Worm (Caenorhabditis elegans) whole organism, L3 larva: ENCODE results near the gene lips-3.

Source experiments
- R02D3.7 ChIP-seq: fragments of 150-350 bp; optimal IDR thresholded peaks from 2 replicates; lab custom pipeline; 2014; ENCODE audit warnings: missing biosample characterization, missing genetic modification characterization
- ZK546.5 ChIP-seq: sonication (generic microtip); optimal IDR thresholded peaks from 2 replicates; lab custom pipeline; 2017; ENCODE audit warnings: missing biosample characterization, missing genetic modification characterization
- aly-2 ChIP-seq: fragments of 150-350 bp; optimal IDR thresholded peaks from 2 replicates; lab custom pipeline; 2014; ENCODE audit warnings: missing biosample characterization, missing genetic modification characterization
- ama-1 ChIP-seq: fragments of 150-350 bp; optimal IDR thresholded peaks from 2 replicates; lab custom pipeline; 2018
- ceh-16 ChIP-seq: sonication (generic microtip); optimal IDR thresholded peaks from 2 replicates; lab custom pipeline; 2017; ENCODE audit warnings: missing biosample characterization, missing genetic modification characterization
- ceh-28 ChIP-seq: fragments of 150-350 bp; optimal IDR thresholded peaks from 2 replicates; lab custom pipeline; 2014; ENCODE audit warnings: missing biosample characterization, missing genetic modification reagents, missing genetic modification characterization
- ceh-82 ChIP-seq: fragments of 150-350 bp; optimal IDR thresholded peaks from 2 replicates; lab custom pipeline; 2014; ENCODE audit warnings: missing biosample characterization, missing genetic modification characterization
- ceh-9 ChIP-seq: sonication (generic microtip); optimal IDR thresholded peaks from 2 replicates; lab custom pipeline; 2018; ENCODE audit warnings: missing biosample characterization, missing genetic modification characterization
- daf-12 ChIP-seq: fragments of 150-350 bp; optimal IDR thresholded peaks from 2 replicates; lab custom pipeline; 2014; ENCODE audit warnings: missing biosample characterization, missing genetic modification reagents, missing genetic modification characterization
- egl-27 ChIP-seq: sonication (generic microtip); optimal IDR thresholded peaks from 4 replicates; lab custom pipeline; 2017; ENCODE audit warnings: missing biosample characterization, missing genetic modification reagents, missing genetic modification characterization
- egl-5 ChIP-seq: fragments of 150-350 bp; optimal IDR thresholded peaks from 2 replicates; lab custom pipeline; 2017; ENCODE audit warnings: missing biosample characterization, missing genetic modification reagents, missing genetic modification characterization, inconsistent platforms
- elt-1 ChIP-seq: fragments of 150-350 bp; optimal IDR thresholded peaks from 2 replicates; lab custom pipeline; 2014; ENCODE audit warnings: missing biosample characterization, missing genetic modification characterization
- elt-2 ChIP-seq: sonication (generic microtip); optimal IDR thresholded peaks from 2 replicates; lab custom pipeline; 2016; ENCODE audit warnings: missing genetic modification reagents, mild to moderate bottlenecking, missing genetic modification characterization, missing compliant biosample characterization
- elt-3 ChIP-seq, 3 experiments: fragments of 150-350 bp in 1 of 3; sonication (generic microtip) in 2 of 3; optimal IDR thresholded peaks; 2 replicates in 2 of 3; 4 replicates in 1 of 3; lab custom pipeline; 2014 to 2017; ENCODE audit warnings: missing biosample characterization in 3 of 3, missing genetic modification characterization in 3 of 3
- eor-1 ChIP-seq, 2 experiments: fragments of 150-350 bp; optimal IDR thresholded peaks; 2 replicates each; lab custom pipeline; 2014 to 2018; ENCODE audit warnings: missing biosample characterization in 2 of 2, missing genetic modification characterization in 2 of 2
- fkh-2 ChIP-seq: fragments of 150-350 bp; optimal IDR thresholded peaks from 2 replicates; lab custom pipeline; 2014; ENCODE audit warnings: missing biosample characterization, missing genetic modification reagents, missing genetic modification characterization
- fos-1 ChIP-seq: fragments of 150-350 bp; optimal IDR thresholded peaks from 2 replicates; lab custom pipeline; 2014; ENCODE audit warnings: missing biosample characterization, missing genetic modification characterization
- hmg-11 ChIP-seq: sonication (generic microtip); optimal IDR thresholded peaks from 2 replicates; lab custom pipeline; 2016; ENCODE audit warnings: missing genetic modification characterization, missing compliant biosample characterization
- jun-1 ChIP-seq: fragments of 150-350 bp; optimal IDR thresholded peaks from 2 replicates; lab custom pipeline; 2014; ENCODE audit warnings: missing biosample characterization, missing genetic modification reagents, missing genetic modification characterization
- lin-15B ChIP-seq: fragments of 150-350 bp; optimal IDR thresholded peaks from 2 replicates; lab custom pipeline; 2014; ENCODE audit warnings: missing biosample characterization, missing genetic modification characterization
- lin-39 ChIP-seq: fragments of 150-350 bp; optimal IDR thresholded peaks from 2 replicates; lab custom pipeline; 2018; ENCODE audit warnings: missing biosample characterization, missing genetic modification reagents, missing genetic modification characterization
- lsy-12 ChIP-seq: sonication (generic microtip); optimal IDR thresholded peaks from 2 replicates; lab custom pipeline; 2016; ENCODE audit warnings: mild to moderate bottlenecking, missing genetic modification characterization, missing compliant biosample characterization
- mdl-1 ChIP-seq: fragments of 150-350 bp; optimal IDR thresholded peaks from 2 replicates; lab custom pipeline; 2014; ENCODE audit warnings: missing biosample characterization, missing genetic modification characterization
- mml-1 ChIP-seq: fragments of 150-350 bp; sonication (generic microtip); optimal IDR thresholded peaks from 3 replicates; lab custom pipeline; 2014; ENCODE audit warnings: missing biosample characterization, missing genetic modification characterization
- nfya-1 ChIP-seq: sonication (generic microtip); optimal IDR thresholded peaks from 2 replicates; lab custom pipeline; 2017; ENCODE audit warnings: missing genetic modification characterization, mild to moderate bottlenecking, missing compliant biosample characterization, antibody characterized with exemption, moderate library complexity; ENCODE audit not compliant: insufficient read depth
- nhr-11 ChIP-seq: fragments of 150-350 bp; optimal IDR thresholded peaks from 2 replicates; lab custom pipeline; 2014; ENCODE audit warnings: missing biosample characterization, missing genetic modification characterization
- nhr-12 ChIP-seq: fragments of 150-350 bp; optimal IDR thresholded peaks from 2 replicates; lab custom pipeline; 2014; ENCODE audit warnings: missing biosample characterization, missing genetic modification characterization
- nhr-23 ChIP-seq: fragments of 150-350 bp; optimal IDR thresholded peaks from 2 replicates; lab custom pipeline; 2014; ENCODE audit warnings: missing biosample characterization, missing genetic modification reagents, missing genetic modification characterization
- nhr-237 ChIP-seq: fragments of 150-350 bp; optimal IDR thresholded peaks from 2 replicates; lab custom pipeline; 2014; ENCODE audit warnings: missing biosample characterization, missing genetic modification characterization
- nhr-28 ChIP-seq: fragments of 150-350 bp; optimal IDR thresholded peaks from 2 replicates; lab custom pipeline; 2014; ENCODE audit warnings: missing biosample characterization, missing genetic modification characterization
- nhr-43 ChIP-seq: sonication (generic microtip); optimal IDR thresholded peaks from 2 replicates; lab custom pipeline; 2016; ENCODE audit warnings: mild to moderate bottlenecking, missing genetic modification characterization, missing compliant biosample characterization; ENCODE audit not compliant: poor library complexity, severe bottlenecking
- nhr-67 ChIP-seq: fragments of 150-350 bp; optimal IDR thresholded peaks from 2 replicates; lab custom pipeline; 2014; ENCODE audit warnings: missing biosample characterization, missing genetic modification characterization
- nhr-76 ChIP-seq: fragments of 150-350 bp; sonication (generic microtip); optimal IDR thresholded peaks from 5 replicates; lab custom pipeline; 2014; ENCODE audit warnings: missing biosample characterization, missing genetic modification characterization
- nhr-77 ChIP-seq: fragments of 150-350 bp; optimal IDR thresholded peaks from 2 replicates; lab custom pipeline; 2014; ENCODE audit warnings: missing biosample characterization, missing genetic modification characterization
- pha-4 ChIP-seq: fragments of 150-350 bp; optimal IDR thresholded peaks from 2 replicates; lab custom pipeline; 2014; ENCODE audit warnings: missing biosample characterization, missing genetic modification reagents, missing genetic modification characterization
- pqm-1 ChIP-seq: fragments of 150-350 bp; optimal IDR thresholded peaks from 2 replicates; lab custom pipeline; 2017; ENCODE audit warnings: missing biosample characterization, missing genetic modification characterization, inconsistent platforms
- skn-1 ChIP-seq: fragments of 150-350 bp; optimal IDR thresholded peaks from 2 replicates; lab custom pipeline; 2014; ENCODE audit warnings: missing biosample characterization, missing genetic modification characterization
- snpc-4 ChIP-seq: fragments of 150-350 bp; optimal IDR thresholded peaks from 2 replicates; lab custom pipeline; 2014; ENCODE audit warnings: missing biosample characterization, missing genetic modification characterization
- tbx-2 ChIP-seq: sonication (generic microtip); optimal IDR thresholded peaks from 2 replicates; lab custom pipeline; 2016; ENCODE audit warnings: mild to moderate bottlenecking, missing genetic modification characterization, missing compliant biosample characterization
- unc-39 ChIP-seq: sonication (generic microtip); optimal IDR thresholded peaks from 4 replicates; lab custom pipeline; 2017; ENCODE audit warnings: missing biosample characterization, missing genetic modification characterization
- unc-62 ChIP-seq: fragments of 150-350 bp; sonication (generic microtip); optimal IDR thresholded peaks from 4 replicates; lab custom pipeline; 2014; ENCODE audit warnings: missing biosample characterization, missing genetic modification reagents, missing genetic modification characterization
- zag-1 ChIP-seq: fragments of 150-350 bp; optimal IDR thresholded peaks from 2 replicates; lab custom pipeline; 2014; ENCODE audit warnings: missing biosample characterization, missing genetic modification characterization
- ztf-11 ChIP-seq: fragments of 150-350 bp; optimal IDR thresholded peaks from 2 replicates; lab custom pipeline; 2014; ENCODE audit warnings: missing biosample characterization, missing genetic modification characterization
- ztf-4 ChIP-seq: fragments of 150-350 bp; optimal IDR thresholded peaks from 2 replicates; lab custom pipeline; 2014; ENCODE audit warnings: missing biosample characterization, missing genetic modification characterization

Gene lips-3

DNA sequence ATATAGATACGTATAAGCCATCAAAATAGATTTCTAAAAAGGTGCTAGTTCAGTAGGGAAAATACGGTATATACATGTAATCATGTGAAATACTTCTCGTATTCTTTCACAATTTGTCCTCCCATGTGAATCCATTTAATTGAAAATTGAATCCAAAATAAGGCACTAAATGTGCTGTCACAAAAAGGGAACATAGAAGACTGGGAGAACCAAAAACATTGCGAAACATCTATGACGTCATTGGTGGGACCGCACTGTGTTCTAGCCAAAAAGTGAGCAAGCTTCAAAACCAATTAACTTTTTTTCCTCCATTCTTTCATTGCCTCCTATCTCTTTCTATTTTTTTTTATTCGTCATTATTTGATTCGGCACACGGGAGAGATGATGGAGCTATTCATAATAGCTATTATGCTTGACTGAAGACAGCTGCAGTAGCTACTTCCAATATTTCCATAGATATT, 42.1 kb downstream of the lips-3 start, which contains the start of gene cdka-1:
TSS of gene cdka-1 (plus strand) at position 411 of the 461 bp plus-strand sequence.
- TF ChIP-seq lin-39 (peak; percentile 36), nfya-1 (tag; lab: Kevin White, UChicago) (peak; percentile 38), elt-1 (no peak)

DNA sequence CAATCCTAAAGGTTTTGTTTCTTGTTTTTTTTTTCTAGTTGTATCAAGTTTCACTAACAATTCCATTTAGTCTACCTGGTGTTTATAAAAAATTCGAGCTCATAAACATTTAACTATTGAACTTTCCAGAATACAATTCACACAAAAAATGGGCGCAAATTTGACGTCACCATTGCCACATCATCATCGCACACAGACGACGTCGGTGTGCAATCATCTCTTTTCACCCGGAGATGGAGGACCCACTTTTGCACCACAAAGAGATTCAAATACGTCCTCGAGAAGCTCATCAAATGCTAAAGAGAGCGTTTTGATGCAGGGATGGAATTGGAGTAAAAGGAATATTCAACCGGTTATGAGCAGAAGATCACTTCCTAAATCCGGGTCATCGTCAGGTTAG, 43.1 kb downstream of the lips-3 start:
- TF ChIP-seq nhr-12 (tag; lab: Kevin White, UChicago) (no peak), fkh-2 (tag; lab: Kevin White, UChicago) (no peak), jun-1 (no peak), ztf-4 (tag; lab: Kevin White, UChicago) (no peak), aly-2 (no peak), nhr-77 (no peak), mdl-1 (tag; lab: Kevin White, UChicago) (no peak), pqm-1 (no peak), skn-1 (tag; lab: Kevin White, UChicago) (no peak), nhr-76 (no peak), nfya-1 (tag; lab: Kevin White, UChicago) (no peak), elt-1 (no peak), ceh-28 (no peak), elt-3 (tag; optimal IDR thresholded peaks at IDR 0.05; lab: Kevin White, UChicago) (no peak), tbx-2 (no peak), hmg-11 (no peak), egl-5 (no peak), snpc-4 (tag; lab: Kevin White, UChicago) (no peak), lin-39 (no peak)

- TF ChIP-seq ceh-9 (tag; lab: Kevin White, UChicago), result no peak
- no peak for TF ChIP-seq nhr-77
- no peak for TF ChIP-seq mdl-1 (tag; lab: Kevin White, UChicago)
- TF ChIP-seq ztf-11 (tag; lab: Kevin White, UChicago), result no peak
- TF ChIP-seq ama-1 (lab: Kevin White, UChicago), result no peak
- TF ChIP-seq pha-4 (tag; lab: Kevin White, UChicago), result no peak
- no peak for TF ChIP-seq jun-1
- no peak for TF ChIP-seq R02D3.7 (tag; lab: Kevin White, UChicago)
Observed at ce11 chrIII:4665272-4665671, 48.9 kb downstream of the lips-3 start, which contains the start of gene T23F11.4. Gene T23F11.4 (minus strand): TSS chrIII:4665372.

ce11 chrIII:4666753-4667400, 50.5 kb downstream of the lips-3 start:
- peak; percentile 1 for TF ChIP-seq nhr-43 (tag; lab: Kevin White, UChicago)
- TF ChIP-seq mml-1 (tag; lab: Kevin White, UChicago), result no peak
- no peak for TF ChIP-seq aly-2
- no peak for TF ChIP-seq R02D3.7 (tag; lab: Kevin White, UChicago)
- TF ChIP-seq elt-2, result no peak
- TF ChIP-seq nhr-76, result no peak
- no peak for TF ChIP-seq ceh-28
- TF ChIP-seq pqm-1, result no peak
- peak; percentile 86 for TF ChIP-seq hmg-11
- no peak for TF ChIP-seq nhr-237
- no peak for TF ChIP-seq unc-62
- TF ChIP-seq nhr-11 (tag; lab: Kevin White, UChicago), result no peak
- TF ChIP-seq eor-1 (tag; optimal IDR thresholded peaks at IDR 0.05; lab: Kevin White, UChicago), result no peak
- peak; percentile 38 for TF ChIP-seq nhr-23 (tag; lab: Kevin White, UChicago)
- TF ChIP-seq daf-12 (tag; lab: Kevin White, UChicago), result no peak
- no peak for TF ChIP-seq nhr-12 (tag; lab: Kevin White, UChicago)
- TF ChIP-seq egl-5, result peak; percentile 34
- peak; percentile 22 for TF ChIP-seq jun-1
- TF ChIP-seq zag-1, result no peak
- TF ChIP-seq nhr-28, result no peak
- no peak for TF ChIP-seq unc-39
- TF ChIP-seq pha-4 (tag; lab: Kevin White, UChicago), result peak; percentile 4
- no peak for TF ChIP-seq skn-1 (tag; lab: Kevin White, UChicago)
- TF ChIP-seq fos-1 (tag; lab: Kevin White, UChicago), result no peak
- TF ChIP-seq ceh-9 (tag; lab: Kevin White, UChicago), result no peak
- peak; percentile 48 for TF ChIP-seq lin-15B (tag; lab: Kevin White, UChicago)
- TF ChIP-seq ceh-82, result no peak
- TF ChIP-seq egl-27 (tag; lab: Kevin White, UChicago), result no peak
- TF ChIP-seq ZK546.5 (tag; lab: Kevin White, UChicago), result no peak
- TF ChIP-seq nhr-67 (tag; lab: Kevin White, UChicago), result no peak
- TF ChIP-seq tbx-2, result peak; percentile 48
- TF ChIP-seq ama-1 (lab: Kevin White, UChicago), result no peak
- no peak for TF ChIP-seq nhr-77
- no peak for TF ChIP-seq ceh-16
- peak; percentile 35 for TF ChIP-seq lsy-12 (tag; lab: Kevin White, UChicago)
- no peak for TF ChIP-seq mdl-1 (tag; lab: Kevin White, UChicago)
- TF ChIP-seq snpc-4 (tag; lab: Kevin White, UChicago), result no peak
- TF ChIP-seq elt-3 (tag; optimal IDR thresholded peaks at IDR 0.05; lab: Kevin White, UChicago), result no peak
- peak; percentile 62 for TF ChIP-seq nfya-1 (tag; lab: Kevin White, UChicago)
- TF ChIP-seq lin-39, result peak; percentile 65
- TF ChIP-seq ztf-11 (tag; lab: Kevin White, UChicago), result no peak
